Worm (Caenorhabditis elegans): Measurements from ENCODE around the gene cnc-11.

- no peak for TF ChIP-seq ref-1 (GFP tag; conservative IDR thresholded peaks at IDR 0.05)
- no peak for TF ChIP-seq tab-1 (GFP tag; IDR thresholded peaks at IDR 0.05)
- TF ChIP-seq ztf-23 (GFP tag; IDR thresholded peaks at IDR 0.05) = no peak
- TF ChIP-seq klf-2 (GFP tag; conservative IDR thresholded peaks at IDR 0.05) = no peak
- no peak for TF ChIP-seq flt-1 (GFP tag; IDR thresholded peaks at IDR 0.05)
- TF ChIP-seq ztf-29 (GFP tag; IDR thresholded peaks at IDR 0.05) = no peak
- no peak for TF ChIP-seq T22C8.4 (GFP tag; IDR thresholded peaks at IDR 0.05)
- TF ChIP-seq med-1 (GFP tag; optimal IDR thresholded peaks at IDR 0.05; ENCODE audit: insufficient read depth) = no peak
- no peak for TF ChIP-seq cog-1 (tag; optimal IDR thresholded peaks at IDR 0.05)
Measured at ce11 chrV:1460069-1460468, 17.9 kb downstream of the cnc-11 start, which contains the start of gene hacd-1.

All from whole organism, midembryonic.